Worm (Caenorhabditis elegans) whole organism, early embryonic: ENCODE measurements around the gene adt-2.

Source experiments
- B0310.2 ChIP-seq: sonication (generic microtip); optimal IDR thresholded peaks from 2 replicates; lab custom pipeline; 2016; ENCODE audit warnings: mild to moderate bottlenecking, missing genetic modification characterization, missing compliant biosample characterization
- F13C5.2 ChIP-seq: sonication (generic microtip); optimal IDR thresholded peaks from 2 replicates; lab custom pipeline; 2017; ENCODE audit warnings: mild to moderate bottlenecking, missing genetic modification characterization, inconsistent platforms, missing compliant biosample characterization
- aly-1 ChIP-seq: sonication (generic microtip); optimal IDR thresholded peaks from 2 replicates; lab custom pipeline; 2016; ENCODE audit warnings: missing genetic modification characterization, missing compliant biosample characterization
- ama-1 ChIP-seq: fragments of 150-350 bp; optimal IDR thresholded peaks from 2 replicates; lab custom pipeline; 2014
- ceh-13 ChIP-seq: fragments of 200-800 bp; sonication (Bioruptor generic); optimal IDR thresholded peaks from 2 replicates; lab custom pipeline; 2018; ENCODE audit warnings: mild to moderate bottlenecking, missing genetic modification characterization, missing compliant biosample characterization
- ceh-36 ChIP-seq: sonication (generic microtip); optimal IDR thresholded peaks from 2 replicates; lab custom pipeline; 2016; ENCODE audit warnings: missing genetic modification characterization, inconsistent platforms, missing compliant biosample characterization
- ets-7 ChIP-seq: sonication (generic microtip); optimal IDR thresholded peaks from 2 replicates; lab custom pipeline; 2016; ENCODE audit warnings: missing genotype, missing genetic modification characterization, missing compliant biosample characterization
- flt-1 ChIP-seq: fragments of 200-800 bp; sonication (Bioruptor generic); IDR thresholded peaks from 2 replicates; pipeline ENCODE4 v1.3.6; 2022; ENCODE audit warnings: missing genetic modification characterization, missing compliant biosample characterization
- hmbx-1 ChIP-seq: sonication (generic microtip); optimal IDR thresholded peaks from 2 replicates; lab custom pipeline; 2016; ENCODE audit warnings: mild to moderate bottlenecking, missing genetic modification characterization, missing compliant biosample characterization
- hmg-4 ChIP-seq: fragments of 200-800 bp; sonication (Bioruptor generic); optimal IDR thresholded peaks from 2 replicates; lab custom pipeline; 2018; ENCODE audit warnings: mild to moderate bottlenecking, missing genetic modification characterization, missing compliant biosample characterization
- hnd-1 ChIP-seq: sonication (generic microtip); optimal IDR thresholded peaks from 2 replicates; lab custom pipeline; 2016; ENCODE audit warnings: missing genetic modification characterization, missing compliant biosample characterization
- pes-1 ChIP-seq: fragments of 200-800 bp; sonication (Bioruptor generic); IDR thresholded peaks from 2 replicates; pipeline ENCODE4 v1.3.6; 2022; ENCODE audit warnings: missing genetic modification reagents, missing genetic modification characterization, missing compliant biosample characterization
- scrt-1 ChIP-seq: fragments of 200-800 bp; sonication (Bioruptor generic); IDR thresholded peaks from 2 replicates; pipeline ENCODE4 v1.3.6; 2022; ENCODE audit warnings: missing genetic modification characterization, missing compliant biosample characterization
- sea-1 ChIP-seq: fragments of 200-800 bp; sonication (Bioruptor generic); conservative IDR thresholded peaks from 2 replicates; pipeline ENCODE4 v1.3.6; 2022; ENCODE audit warnings: missing genetic modification characterization, missing compliant biosample characterization
- tbx-11 ChIP-seq: fragments of 200-800 bp; sonication (Bioruptor generic); IDR thresholded peaks from 2 replicates; pipeline ENCODE4 v1.3.6; 2022; ENCODE audit warnings: missing genetic modification characterization, missing compliant biosample characterization
- tbx-37 ChIP-seq: fragments of 200-800 bp; sonication (Bioruptor generic); conservative IDR thresholded peaks from 2 replicates; pipeline ENCODE4 v1.3.6; 2022; ENCODE audit warnings: missing genetic modification reagents, missing genetic modification characterization, missing compliant biosample characterization
- tra-4 ChIP-seq: sonication (generic microtip); optimal IDR thresholded peaks from 2 replicates; lab custom pipeline; 2017; ENCODE audit warnings: missing genetic modification characterization, missing compliant biosample characterization

Gene adt-2

DNA sequence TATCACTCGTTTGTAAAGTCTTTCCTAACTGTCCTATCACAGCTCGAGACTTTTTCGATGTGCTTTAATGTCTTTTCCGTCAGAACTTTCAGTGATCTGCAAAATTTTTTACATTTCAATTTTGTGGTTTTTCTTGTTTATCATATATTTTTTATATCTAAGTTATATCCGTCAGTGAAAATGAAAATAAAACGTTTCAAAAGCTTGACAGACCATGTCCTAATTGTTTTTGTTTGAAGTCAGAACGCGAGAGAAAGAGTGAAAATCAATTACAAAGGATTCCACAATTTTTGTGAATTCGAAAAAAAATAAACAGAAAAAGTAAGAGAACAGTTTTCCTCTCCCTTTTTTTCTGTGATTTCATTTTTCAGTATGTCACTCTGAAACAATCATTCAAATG, 37.9 kb upstream of the adt-2 start, which contains the start of gene F46C8.1:
Gene F46C8.1, plus strand, starts transcription at position 301 of the 400 bp plus-strand sequence.
- TF ChIP-seq hnd-1 (no peak), B0310.2 (no peak), tbx-11 (GFP tag; lab: Robert Waterston, UW) (no peak), ceh-36 (no peak), sea-1 (GFP tag; lab: Robert Waterston, UW) (no peak), ama-1 (lab: Kevin White, UChicago) (no peak), hmbx-1 (no peak), F13C5.2 (tag; lab: Kevin White, UChicago) (no peak), flt-1 (GFP tag; lab: Robert Waterston, UW) (no peak), scrt-1 (GFP tag; lab: Robert Waterston, UW) (no peak), ceh-13 (GFP tag; lab: Kevin White, UChicago) (no peak), tbx-37 (GFP tag; lab: Robert Waterston, UW) (no peak), pes-1 (GFP tag; lab: Robert Waterston, UW) (no peak), tra-4 (tag; lab: Kevin White, UChicago) (no peak), aly-1 (tag; lab: Kevin White, UChicago) (no peak), ets-7 (tag; lab: Kevin White, UChicago) (no peak), hmg-4 (GFP tag; lab: Kevin White, UChicago) (no peak)

DNA sequence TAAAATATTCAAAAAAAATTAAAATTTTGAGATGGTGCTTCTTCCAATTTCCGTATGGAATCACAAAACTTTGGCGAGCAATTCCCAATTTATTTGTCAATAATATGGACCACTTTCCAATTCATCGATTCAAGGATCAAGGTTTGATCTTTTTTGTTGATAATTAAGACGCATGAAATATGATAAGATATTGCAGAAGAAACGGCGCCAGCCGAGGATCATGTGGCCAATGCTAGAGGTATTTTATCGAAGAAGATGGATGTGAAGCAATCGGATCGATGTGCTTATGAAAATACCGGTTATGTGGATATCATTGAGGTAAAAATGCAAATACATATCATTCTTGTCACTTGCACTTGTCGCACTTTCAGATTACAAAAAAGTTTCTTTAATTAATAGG, 35.6 kb upstream of the adt-2 start:
- no peak for TF ChIP-seq scrt-1 (GFP tag; lab: Robert Waterston, UW)
- TF ChIP-seq aly-1 (tag; lab: Kevin White, UChicago) = no peak
- no peak for TF ChIP-seq ets-7 (tag; lab: Kevin White, UChicago)
- TF ChIP-seq flt-1 (GFP tag; lab: Robert Waterston, UW) = no peak
- TF ChIP-seq tbx-11 (GFP tag; lab: Robert Waterston, UW) = no peak
- no peak for TF ChIP-seq sea-1 (GFP tag; lab: Robert Waterston, UW)
- TF ChIP-seq hmg-4 (GFP tag; lab: Kevin White, UChicago) = no peak
- no peak for TF ChIP-seq ceh-13 (GFP tag; lab: Kevin White, UChicago)
- TF ChIP-seq hmbx-1 = no peak
- TF ChIP-seq ceh-36 = no peak
- no peak for TF ChIP-seq pes-1 (GFP tag; lab: Robert Waterston, UW)
- TF ChIP-seq tbx-37 (GFP tag; lab: Robert Waterston, UW) = no peak
- no peak for TF ChIP-seq ama-1 (lab: Kevin White, UChicago)
- no peak for TF ChIP-seq F13C5.2 (tag; lab: Kevin White, UChicago)
- no peak for TF ChIP-seq hnd-1
- no peak for TF ChIP-seq tra-4 (tag; lab: Kevin White, UChicago)
- TF ChIP-seq B0310.2 = no peak

DNA sequence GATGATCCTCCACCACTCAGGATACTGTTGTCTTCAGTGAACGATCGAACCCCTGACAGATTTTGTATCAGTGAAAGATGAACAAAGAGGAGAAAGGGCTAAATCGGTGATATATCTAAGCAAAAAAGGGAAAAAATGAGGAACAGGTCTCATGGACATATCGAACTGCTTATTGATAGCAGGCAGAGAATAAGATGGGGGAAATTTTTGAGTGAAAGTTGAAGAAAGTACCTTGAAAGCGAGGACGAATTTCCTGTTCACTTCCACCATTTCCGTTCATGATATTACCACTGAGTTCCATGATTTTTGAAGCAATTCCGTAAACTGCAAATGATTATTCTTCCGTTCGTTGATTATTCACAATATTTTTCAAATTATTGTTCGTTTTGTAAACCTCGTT, 32.7 kb upstream of the adt-2 start:
- TF ChIP-seq flt-1 (GFP tag; lab: Robert Waterston, UW) (no peak), ceh-13 (GFP tag; lab: Kevin White, UChicago) (no peak), sea-1 (GFP tag; lab: Robert Waterston, UW) (no peak), F13C5.2 (tag; lab: Kevin White, UChicago) (no peak), aly-1 (tag; lab: Kevin White, UChicago) (no peak), ets-7 (tag; lab: Kevin White, UChicago) (no peak), scrt-1 (GFP tag; lab: Robert Waterston, UW) (no peak), ceh-36 (no peak), tra-4 (tag; lab: Kevin White, UChicago) (no peak), tbx-11 (GFP tag; lab: Robert Waterston, UW) (no peak), hnd-1 (no peak), hmbx-1 (no peak), ama-1 (lab: Kevin White, UChicago) (no peak)

DNA sequence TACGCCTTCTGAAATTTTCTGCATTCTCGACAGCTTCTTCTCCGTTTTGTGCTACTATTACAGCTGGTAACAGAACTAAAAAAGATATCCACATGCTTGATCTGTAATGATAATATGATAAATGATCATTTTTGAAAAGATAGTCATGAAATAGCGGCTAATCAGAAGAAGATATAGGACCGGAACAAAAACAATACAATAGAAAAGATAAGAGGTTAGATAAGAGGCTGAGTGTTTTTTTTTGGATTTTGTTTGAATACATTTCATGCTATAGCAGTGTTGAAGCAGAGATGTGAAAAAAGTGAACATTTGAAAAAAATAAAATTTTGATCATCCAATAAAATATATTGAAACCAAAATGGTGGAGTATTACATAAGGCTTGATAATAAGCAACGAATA, 31.7 kb upstream of the adt-2 start, which contains the start of gene F46C8.8:
Gene F46C8.8, minus strand, starts transcription at position 101 of the 400 bp plus-strand sequence.
- TF ChIP-seq F13C5.2 (tag; lab: Kevin White, UChicago) (no peak), hmg-4 (GFP tag; lab: Kevin White, UChicago) (no peak), pes-1 (GFP tag; lab: Robert Waterston, UW) (no peak), tbx-11 (GFP tag; lab: Robert Waterston, UW) (no peak)

DNA sequence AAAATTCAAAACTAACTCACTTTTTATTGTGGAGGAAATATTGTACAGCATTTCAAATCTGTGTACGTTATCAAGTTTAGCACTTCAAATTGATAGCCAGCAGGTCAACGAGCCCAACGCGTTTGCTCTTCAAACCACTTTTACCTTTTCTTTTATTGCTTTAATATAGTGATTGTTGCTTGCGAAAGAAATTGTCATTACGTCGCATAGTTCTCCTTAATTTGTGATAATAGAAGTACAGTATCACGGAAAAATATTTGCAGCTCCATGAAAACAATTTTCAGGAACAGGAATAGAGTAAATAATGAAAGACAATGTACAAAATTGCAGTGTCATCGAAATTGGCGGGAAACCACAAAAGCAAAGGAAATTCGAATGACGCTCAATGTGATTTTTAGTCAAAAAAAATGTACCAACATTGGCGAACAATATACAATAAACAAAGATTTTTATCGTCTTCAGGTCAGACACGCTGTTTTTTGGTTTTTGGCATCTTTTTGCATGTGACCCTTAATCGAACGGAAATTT, 27.0 kb upstream of the adt-2 start, which contains the start of the genes PDB1.1 and F08C6.5:
Gene PDB1.1, minus strand, starts transcription at position 158 of the 528 bp plus-strand sequence.
Gene F08C6.5, plus strand, starts transcription at position 478 of the 528 bp plus-strand sequence.
- TF ChIP-seq tra-4 (tag; lab: Kevin White, UChicago) (no peak), sea-1 (GFP tag; lab: Robert Waterston, UW) (no peak), F13C5.2 (tag; lab: Kevin White, UChicago) (no peak), tbx-37 (GFP tag; lab: Robert Waterston, UW) (no peak), tbx-11 (GFP tag; lab: Robert Waterston, UW) (no peak), B0310.2 (no peak), pes-1 (GFP tag; lab: Robert Waterston, UW) (no peak), aly-1 (tag; lab: Kevin White, UChicago) (no peak), flt-1 (GFP tag; lab: Robert Waterston, UW) (no peak), ceh-13 (GFP tag; lab: Kevin White, UChicago) (no peak), ceh-36 (no peak), ets-7 (tag; lab: Kevin White, UChicago) (no peak), ama-1 (lab: Kevin White, UChicago) (no peak), hmbx-1 (no peak), hmg-4 (GFP tag; lab: Kevin White, UChicago) (no peak)

DNA sequence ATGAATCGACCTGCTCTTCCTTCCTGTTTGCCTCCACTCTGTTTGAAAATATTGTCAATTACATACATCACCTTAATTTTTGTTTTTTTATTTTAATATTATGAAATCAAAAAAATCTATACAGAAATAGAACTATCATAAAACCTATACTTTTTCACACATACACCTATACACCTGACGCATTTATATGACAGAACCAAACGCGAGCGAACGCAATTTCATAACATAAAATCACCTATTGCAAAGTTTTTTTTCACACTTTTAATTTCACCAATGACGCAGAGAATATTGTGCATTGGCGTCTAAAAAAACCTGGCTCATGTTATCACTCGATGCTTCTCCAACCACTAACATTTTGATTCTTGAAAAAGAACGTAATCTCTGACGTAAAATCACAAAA, 24.0 kb upstream of the adt-2 start:
- TF ChIP-seq pes-1 (GFP tag; lab: Robert Waterston, UW) (no peak), aly-1 (tag; lab: Kevin White, UChicago) (no peak)

DNA sequence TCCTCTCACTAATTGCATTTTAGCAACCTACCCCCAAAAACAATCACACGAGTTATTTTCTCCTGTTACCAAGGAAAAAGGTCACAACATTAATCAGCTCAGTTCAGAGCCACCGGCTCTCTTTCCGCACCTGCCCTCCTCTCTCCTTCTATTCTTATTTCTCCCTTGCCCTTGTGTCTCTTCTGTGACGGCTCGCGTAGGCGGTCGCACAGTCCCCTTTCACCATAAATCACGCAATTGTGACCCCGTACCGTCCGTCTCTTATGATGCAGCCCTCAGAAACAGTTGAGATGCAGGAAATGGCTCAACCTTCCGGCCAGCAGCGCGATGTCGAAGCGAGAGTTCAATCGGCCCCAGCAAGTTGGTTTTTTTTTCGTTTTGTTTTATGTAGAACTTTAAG, 23.4 kb upstream of the adt-2 start, which contains the start of gene sto-1:
Gene sto-1, plus strand, starts transcription at position 200 of the 400 bp plus-strand sequence.
- TF ChIP-seq F13C5.2 (tag; lab: Kevin White, UChicago) (no peak), ets-7 (tag; lab: Kevin White, UChicago) (peak; percentile 41), sea-1 (GFP tag; lab: Robert Waterston, UW) (no peak), aly-1 (tag; lab: Kevin White, UChicago) (peak; percentile 73), scrt-1 (GFP tag; lab: Robert Waterston, UW) (no peak), hmg-4 (GFP tag; lab: Kevin White, UChicago) (peak; percentile 74), B0310.2 (no peak), pes-1 (GFP tag; lab: Robert Waterston, UW) (no peak)
